1 fruit fly cellular context compared by ENCODE assay signal in genomic region chr3R:28634981-28635930, dm6.
TF ChIP-seq lines count a peak whose summit lies in the region.

TSS of gene CG10011 (minus strand) at chr3R:28635099.

TF ChIP-seq in whole organism, embryonic, 481 proteins besides CTCF, POLR2A, EP300 and RAD21 (continued from another document):
- TF ChIP-seq wor (GFP tag; IDR thresholded peaks at IDR 0.05; lab: Robert Waterston, UW) (no peak), pfk (GFP tag; optimal IDR thresholded peaks at IDR 0.05; lab: Kevin White, UChicago) (no peak), CG10147 (GFP tag; optimal IDR thresholded peaks at IDR 0.05; lab: Kevin White, UChicago) (no peak), inv (GFP tag; IDR thresholded peaks at IDR 0.05; lab: Robert Waterston, UW; ENCODE audit: partially characterized antibody) (no peak), Mad (GFP tag; optimal IDR thresholded peaks at IDR 0.05; lab: Kevin White, UChicago) (no peak), danr (GFP tag; IDR thresholded peaks at IDR 0.05; lab: Robert Waterston, UW) (no peak), Hr3 (GFP tag; optimal IDR thresholded peaks at IDR 0.05; lab: Kevin White, UChicago) (no peak), slbo (GFP tag; IDR thresholded peaks at IDR 0.05; lab: Robert Waterston, UW) (peak; percentile 35; the same call in 1 of the 2 replicates), YL-1 (GFP tag; optimal IDR thresholded peaks at IDR 0.05; lab: Kevin White, UChicago) (peak; percentile 16), HLHmδ (GFP tag; optimal IDR thresholded peaks at IDR 0.05; lab: Kevin White, UChicago) (peak; percentile 19), Xrp1 (GFP tag; IDR thresholded peaks at IDR 0.05; lab: Robert Waterston, UW) (no peak), Ptx1 (GFP tag; IDR thresholded peaks at IDR 0.05; lab: Robert Waterston, UW) (no peak), CG16779 (GFP tag; IDR thresholded peaks at IDR 0.05; lab: Robert Waterston, UW) (no peak), CG9727 (GFP tag; optimal IDR thresholded peaks at IDR 0.05; lab: Kevin White, UChicago) (no peak), Stat92E (GFP tag; optimal IDR thresholded peaks at IDR 0.05; lab: Kevin White, UChicago) (no peak), NC2β (GFP tag; optimal IDR thresholded peaks at IDR 0.05; lab: Kevin White, UChicago) (peak; percentile 36), odd (GFP tag; optimal IDR thresholded peaks at IDR 0.05; lab: Kevin White, UChicago) (no peak), sisA (GFP tag; IDR thresholded peaks at IDR 0.05; lab: Robert Waterston, UW) (no peak), cg (GFP tag; optimal IDR thresholded peaks at IDR 0.05; lab: Kevin White, UChicago) (no peak), CG12769 (tag; optimal IDR thresholded peaks at IDR 0.05; lab: Kevin White, UChicago) (no peak), sna (GFP tag; IDR thresholded peaks at IDR 0.05; lab: Robert Waterston, UW; ENCODE audit: partially characterized antibody) (no peak), crp (GFP tag; optimal IDR thresholded peaks at IDR 0.05; lab: Kevin White, UChicago) (no peak), CG6683 (GFP tag; optimal IDR thresholded peaks at IDR 0.05; lab: Kevin White, UChicago) (no peak), zf30C (GFP tag; optimal IDR thresholded peaks at IDR 0.05; lab: Kevin White, UChicago) (no peak), CG7372 (GFP tag; IDR thresholded peaks at IDR 0.05; lab: Robert Waterston, UW) (no peak), gro (GFP tag; optimal IDR thresholded peaks at IDR 0.05; lab: Kevin White, UChicago) (no peak), CG1529 (GFP tag; optimal IDR thresholded peaks at IDR 0.05; lab: Kevin White, UChicago) (no peak), CG7928 (GFP tag; optimal IDR thresholded peaks at IDR 0.05; lab: Kevin White, UChicago) (no peak), CG30403 (GFP tag; optimal IDR thresholded peaks at IDR 0.05; lab: Kevin White, UChicago) (no peak), CG17361 (GFP tag; IDR thresholded peaks at IDR 0.05; lab: Robert Waterston, UW) (no peak), CG8924 (tag; optimal IDR thresholded peaks at IDR 0.05; lab: Kevin White, UChicago) (no peak), CG13287 (GFP tag; IDR thresholded peaks at IDR 0.05; lab: Robert Waterston, UW; ENCODE audit: partially characterized antibody) (no peak; the same call in 1 of the 2 replicates), Awh (GFP tag; IDR thresholded peaks at IDR 0.05; lab: Robert Waterston, UW) (no peak), Pdp1 (GFP tag; optimal IDR thresholded peaks at IDR 0.05; lab: Kevin White, UChicago) (peak in 1 of 2 experiments; percentile 16), prd (optimal IDR thresholded peaks at IDR 0.05; lab: Kevin White, UChicago) (no peak), prd (GFP tag; IDR thresholded peaks at IDR 0.05; lab: Robert Waterston, UW) (no peak), E2f1 (GFP tag; IDR thresholded peaks at IDR 0.05; lab: Robert Waterston, UW) (no peak), Med (GFP tag; lab: Kevin White, UChicago) (peak; percentile 82), zen2 (GFP tag; IDR thresholded peaks at IDR 0.05; lab: Robert Waterston, UW; ENCODE audit: partially characterized antibody) (no peak), CG11093 (GFP tag; IDR thresholded peaks at IDR 0.05; lab: Robert Waterston, UW) (no peak), insv (GFP tag; optimal IDR thresholded peaks at IDR 0.05; lab: Kevin White, UChicago) (no peak), Hr39 (optimal IDR thresholded peaks at IDR 0.05; lab: Kevin White, UChicago) (no peak), slou (GFP tag; optimal IDR thresholded peaks at IDR 0.05; lab: Kevin White, UChicago) (no peak), ind (GFP tag; optimal IDR thresholded peaks at IDR 0.05; lab: Kevin White, UChicago) (no peak), amos (GFP tag; IDR thresholded peaks at IDR 0.05; lab: Robert Waterston, UW; ENCODE audit: partially characterized antibody) (peak; percentile 59), BEAF-32 (GFP tag; optimal IDR thresholded peaks at IDR 0.05; lab: Kevin White, UChicago) (peak; percentile 20), nerfin-1 (tag; optimal IDR thresholded peaks at IDR 0.05; lab: Kevin White, UChicago) (no peak), tup (GFP tag; optimal IDR thresholded peaks at IDR 0.05; lab: Kevin White, UChicago) (no peak), CG14710 (tag; optimal IDR thresholded peaks at IDR 0.05; lab: Kevin White, UChicago) (peak; percentile 37), fd3F (GFP tag; optimal IDR thresholded peaks at IDR 0.05; lab: Kevin White, UChicago) (no peak), seq (GFP tag; IDR thresholded peaks at IDR 0.05; lab: Robert Waterston, UW) (no peak), CG4820 (GFP tag; optimal IDR thresholded peaks at IDR 0.05; lab: Kevin White, UChicago) (no peak), Poxn (GFP tag; IDR thresholded peaks at IDR 0.05; lab: Robert Waterston, UW) (no peak)
TF ChIP-seq in whole organism, embryonic: peak in this region for 97.
